Worm (Caenorhabditis elegans): ENCODE data around the gene K01A12.4.
A peak's percentile ranks its signal among the peaks of the same experiment; 100 is the strongest.

Gene K01A12.4

DNA sequence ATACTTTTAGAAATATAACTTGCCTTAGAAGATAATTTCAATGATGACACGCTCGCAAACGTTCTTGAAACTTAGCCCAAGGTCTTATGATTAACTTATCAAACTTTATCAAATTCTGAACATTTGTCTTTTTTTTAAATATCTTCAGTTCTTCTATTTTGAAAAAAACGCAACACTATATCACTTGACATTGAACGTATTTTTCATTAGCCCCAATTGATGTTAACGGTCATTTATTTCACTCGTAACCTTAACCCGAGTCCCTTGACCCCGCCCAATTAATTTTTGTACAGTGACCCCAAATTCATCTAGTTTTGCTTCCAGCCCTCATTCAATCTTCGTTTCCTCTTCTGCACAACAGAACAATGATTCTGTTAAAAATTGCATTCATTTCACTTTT, 24.9 kb upstream of the K01A12.4 start, which contains the start of gene F18E9.3:
Gene F18E9.3 (plus strand): TSS at position 311 of the 400 bp plus-strand sequence.
- TF ChIP-seq tra-4 (tag; optimal IDR thresholded peaks at IDR 0.05): no peak
- TF ChIP-seq ama-1 (optimal IDR thresholded peaks at IDR 0.05): no peak

DNA sequence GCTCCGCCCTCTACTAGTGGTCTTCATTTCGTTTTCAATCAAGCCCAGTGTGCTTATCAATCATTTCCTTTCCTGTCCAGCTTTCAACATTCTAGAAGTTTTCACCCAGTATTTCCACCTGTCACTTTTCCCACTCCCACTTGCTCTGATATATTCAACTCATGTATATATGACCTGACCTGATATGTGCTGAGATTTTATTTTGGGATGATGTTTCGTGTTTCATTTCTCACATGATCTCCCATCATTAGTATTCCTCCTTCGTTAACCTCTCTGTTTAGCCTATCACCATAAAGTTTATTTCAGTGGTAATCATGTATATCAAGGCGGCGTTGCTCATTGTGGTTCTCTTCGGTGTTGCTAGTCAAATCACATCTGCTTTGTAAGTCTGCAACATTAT, 17.8 kb upstream of the K01A12.4 start, which contains the start of gene nlp-7:
Gene nlp-7 (plus strand): TSS at position 301 of the 400 bp plus-strand sequence.
- TF ChIP-seq tbx-37 (GFP tag; conservative IDR thresholded peaks at IDR 0.05) (no peak), tbx-11 (GFP tag; IDR thresholded peaks at IDR 0.05) (no peak), aly-1 (tag; optimal IDR thresholded peaks at IDR 0.05) (no peak), ama-1 (optimal IDR thresholded peaks at IDR 0.05) (no peak), hnd-1 (tag; optimal IDR thresholded peaks at IDR 0.05) (no peak), ets-7 (tag; optimal IDR thresholded peaks at IDR 0.05) (no peak)

DNA sequence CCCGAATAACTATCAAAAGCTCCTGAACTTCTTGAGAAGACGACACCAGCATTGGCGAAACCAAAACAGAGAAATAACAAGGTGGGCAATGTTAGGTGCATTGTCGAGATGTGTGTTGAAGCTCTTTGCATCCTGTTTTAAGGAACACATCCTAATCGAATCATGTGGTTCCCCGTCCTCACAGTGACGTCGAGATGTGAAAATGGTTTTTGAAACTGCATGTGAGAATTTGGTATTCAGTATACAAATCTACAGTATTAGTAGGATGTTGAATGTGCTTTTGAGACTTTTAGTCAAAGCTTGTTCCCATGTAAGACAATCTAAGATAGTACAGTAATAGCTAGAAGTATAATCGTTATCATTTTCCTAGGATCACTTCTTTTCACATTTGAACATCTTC, 13.1 kb upstream of the K01A12.4 start, which contains the start of gene F18E9.7:
Gene F18E9.7 (minus strand): TSS at position 101 of the 400 bp plus-strand sequence.
- TF ChIP-seq aly-1 (tag; optimal IDR thresholded peaks at IDR 0.05) (no peak), tbx-37 (GFP tag; conservative IDR thresholded peaks at IDR 0.05) (no peak), ceh-13 (GFP tag; optimal IDR thresholded peaks at IDR 0.05) (no peak), ama-1 (optimal IDR thresholded peaks at IDR 0.05) (no peak), hnd-1 (tag; optimal IDR thresholded peaks at IDR 0.05) (no peak), hmg-4 (GFP tag; optimal IDR thresholded peaks at IDR 0.05) (no peak), sea-1 (GFP tag; conservative IDR thresholded peaks at IDR 0.05) (no peak), hmbx-1 (tag; optimal IDR thresholded peaks at IDR 0.05) (no peak), F13C5.2 (tag; optimal IDR thresholded peaks at IDR 0.05) (no peak)

DNA sequence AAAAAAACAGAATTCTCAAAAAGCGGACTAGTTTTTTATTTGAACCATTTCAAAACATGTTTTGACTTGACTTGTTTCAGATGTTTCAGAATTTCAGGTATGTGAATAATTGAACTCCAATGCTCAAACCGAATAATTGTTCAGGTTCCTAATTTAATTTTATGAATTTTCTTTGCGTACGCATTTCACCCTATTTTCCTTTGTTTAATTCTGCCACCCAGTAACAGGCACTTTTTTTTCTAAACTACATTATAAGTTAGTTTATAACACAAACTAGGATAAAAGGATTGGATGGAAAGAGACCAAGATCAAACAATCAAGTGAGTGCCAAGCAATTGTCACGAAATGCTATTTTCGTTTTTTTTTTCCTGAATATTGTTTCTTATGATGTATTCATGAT, 12.2 kb upstream of the K01A12.4 start:
- no peak for TF ChIP-seq flt-1 (GFP tag; IDR thresholded peaks at IDR 0.05)
- TF ChIP-seq hnd-1 (tag; optimal IDR thresholded peaks at IDR 0.05): no peak

DNA sequence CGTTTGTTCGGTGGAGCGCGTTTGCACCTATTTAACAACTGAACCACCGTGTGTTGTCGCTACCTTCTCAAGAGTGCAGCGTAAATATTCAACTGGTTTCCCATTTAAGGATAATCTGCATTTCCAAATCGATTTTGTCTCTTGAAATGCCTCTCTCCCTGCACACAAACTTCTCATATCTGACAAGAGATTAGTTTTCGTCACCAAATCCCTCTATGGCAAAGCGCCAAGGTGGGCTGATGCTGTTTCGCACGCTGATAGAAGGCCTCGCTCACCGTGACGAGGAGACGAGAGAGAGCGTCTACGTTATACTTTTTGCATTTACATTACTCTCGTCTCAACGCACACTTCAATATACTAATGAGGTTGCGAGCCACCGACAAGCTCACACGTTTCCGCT, 11.0 kb upstream of the K01A12.4 start:
- TF ChIP-seq aly-1 (tag; optimal IDR thresholded peaks at IDR 0.05): no peak
- no peak for TF ChIP-seq tra-4 (tag; optimal IDR thresholded peaks at IDR 0.05)
- no peak for TF ChIP-seq ets-7 (tag; optimal IDR thresholded peaks at IDR 0.05)
- no peak for TF ChIP-seq hnd-1 (tag; optimal IDR thresholded peaks at IDR 0.05)
- TF ChIP-seq sea-1 (GFP tag; conservative IDR thresholded peaks at IDR 0.05): no peak
- no peak for TF ChIP-seq scrt-1 (GFP tag; IDR thresholded peaks at IDR 0.05)
- no peak for TF ChIP-seq hmbx-1 (tag; optimal IDR thresholded peaks at IDR 0.05)
- TF ChIP-seq tbx-37 (GFP tag; conservative IDR thresholded peaks at IDR 0.05): no peak
- no peak for TF ChIP-seq F13C5.2 (tag; optimal IDR thresholded peaks at IDR 0.05)
- TF ChIP-seq hmg-4 (GFP tag; optimal IDR thresholded peaks at IDR 0.05): no peak
- TF ChIP-seq ama-1 (optimal IDR thresholded peaks at IDR 0.05): no peak

DNA sequence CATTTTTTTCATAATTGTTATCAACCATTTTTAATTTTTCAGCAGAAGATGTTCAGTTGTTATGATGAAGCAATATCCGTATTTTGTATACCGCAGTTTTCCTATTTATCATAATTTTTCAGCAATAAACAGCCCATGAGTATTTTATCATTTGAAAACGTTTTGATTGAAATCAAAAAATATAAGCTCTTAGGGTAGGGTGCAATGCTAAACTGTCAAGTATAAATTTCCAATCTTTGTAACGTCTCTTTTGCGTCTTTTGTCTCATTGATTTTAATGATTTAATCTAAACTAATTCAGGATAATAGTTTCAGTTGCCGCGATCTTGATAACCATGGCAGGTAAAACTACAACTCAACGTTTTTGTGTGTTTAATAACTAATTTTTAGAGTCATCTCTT, 9.5 kb upstream of the K01A12.4 start, which contains the start of gene F18E9.1:
Gene F18E9.1 (plus strand): TSS at position 301 of the 400 bp plus-strand sequence.
- TF ChIP-seq aly-1 (tag; optimal IDR thresholded peaks at IDR 0.05) (no peak), ceh-13 (GFP tag; optimal IDR thresholded peaks at IDR 0.05) (no peak), F13C5.2 (tag; optimal IDR thresholded peaks at IDR 0.05) (no peak), ama-1 (optimal IDR thresholded peaks at IDR 0.05) (no peak), tbx-37 (GFP tag; conservative IDR thresholded peaks at IDR 0.05) (no peak), hmg-4 (GFP tag; optimal IDR thresholded peaks at IDR 0.05) (no peak), ets-7 (tag; optimal IDR thresholded peaks at IDR 0.05) (no peak), sea-1 (GFP tag; conservative IDR thresholded peaks at IDR 0.05) (no peak), hnd-1 (tag; optimal IDR thresholded peaks at IDR 0.05) (no peak), scrt-1 (GFP tag; IDR thresholded peaks at IDR 0.05) (no peak), tbx-11 (GFP tag; IDR thresholded peaks at IDR 0.05) (no peak), B0310.2 (tag; optimal IDR thresholded peaks at IDR 0.05) (no peak), ceh-36 (tag; optimal IDR thresholded peaks at IDR 0.05) (no peak), hmbx-1 (tag; optimal IDR thresholded peaks at IDR 0.05) (no peak), pes-1 (GFP tag; IDR thresholded peaks at IDR 0.05) (no peak), tra-4 (tag; optimal IDR thresholded peaks at IDR 0.05) (no peak), flt-1 (GFP tag; IDR thresholded peaks at IDR 0.05) (no peak)

DNA sequence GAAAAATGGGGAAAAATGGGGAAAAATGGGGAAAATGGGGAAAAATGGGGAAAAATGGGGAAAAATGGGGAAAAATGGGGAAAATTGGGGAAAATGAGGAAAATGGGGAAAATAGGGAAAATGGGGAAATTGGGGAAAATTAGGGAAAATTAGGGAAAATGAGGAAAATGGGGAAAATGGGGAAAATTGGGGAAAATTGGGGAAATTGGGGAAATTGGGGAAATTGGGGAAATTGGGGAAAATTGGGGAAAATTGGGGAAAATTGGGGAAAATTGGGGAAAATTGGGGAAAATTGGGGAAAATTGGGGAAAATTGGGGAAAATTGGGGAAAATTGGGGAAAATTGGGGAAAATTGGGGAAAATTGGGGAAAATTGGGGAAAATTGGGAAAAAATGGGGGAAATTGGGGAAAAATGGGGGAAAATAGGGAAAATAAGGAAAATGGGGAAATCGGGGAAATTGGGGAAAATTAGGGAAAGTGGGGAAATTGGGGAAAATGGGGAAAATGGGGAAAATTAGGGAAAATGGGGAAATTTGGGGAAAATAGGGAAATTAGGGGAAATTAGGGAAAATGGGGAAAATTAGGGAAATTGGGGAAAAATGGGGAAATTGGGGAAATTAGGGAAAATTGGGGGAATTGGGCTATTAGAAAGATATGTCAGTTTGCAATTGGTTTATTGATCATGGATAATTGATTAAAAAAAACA, 7.8 kb upstream of the K01A12.4 start:
- TF ChIP-seq hnd-1 (tag; optimal IDR thresholded peaks at IDR 0.05) (peak; percentile 49), ets-7 (tag; optimal IDR thresholded peaks at IDR 0.05) (no peak), aly-1 (tag; optimal IDR thresholded peaks at IDR 0.05) (no peak), pes-1 (GFP tag; IDR thresholded peaks at IDR 0.05) (peak; percentile 38; the same call in 1 of the 2 replicates), ama-1 (optimal IDR thresholded peaks at IDR 0.05) (no peak), ceh-13 (GFP tag; optimal IDR thresholded peaks at IDR 0.05) (no peak), F13C5.2 (tag; optimal IDR thresholded peaks at IDR 0.05) (no peak), tra-4 (tag; optimal IDR thresholded peaks at IDR 0.05) (no peak), sea-1 (GFP tag; conservative IDR thresholded peaks at IDR 0.05) (peak; percentile 74; the same call in 1 of the 2 replicates), ceh-36 (tag; optimal IDR thresholded peaks at IDR 0.05) (no peak), flt-1 (GFP tag; IDR thresholded peaks at IDR 0.05) (peak; percentile 14; the same call in 1 of the 2 replicates), tbx-11 (GFP tag; IDR thresholded peaks at IDR 0.05) (peak; percentile 80), hmbx-1 (tag; optimal IDR thresholded peaks at IDR 0.05) (peak; percentile 32), scrt-1 (GFP tag; IDR thresholded peaks at IDR 0.05) (peak; percentile 55; the same call in 1 of the 2 replicates), B0310.2 (tag; optimal IDR thresholded peaks at IDR 0.05) (peak; percentile 48), hmg-4 (GFP tag; optimal IDR thresholded peaks at IDR 0.05) (no peak), tbx-37 (GFP tag; conservative IDR thresholded peaks at IDR 0.05) (peak; percentile 33; the same call in 1 of the 2 replicates)

DNA sequence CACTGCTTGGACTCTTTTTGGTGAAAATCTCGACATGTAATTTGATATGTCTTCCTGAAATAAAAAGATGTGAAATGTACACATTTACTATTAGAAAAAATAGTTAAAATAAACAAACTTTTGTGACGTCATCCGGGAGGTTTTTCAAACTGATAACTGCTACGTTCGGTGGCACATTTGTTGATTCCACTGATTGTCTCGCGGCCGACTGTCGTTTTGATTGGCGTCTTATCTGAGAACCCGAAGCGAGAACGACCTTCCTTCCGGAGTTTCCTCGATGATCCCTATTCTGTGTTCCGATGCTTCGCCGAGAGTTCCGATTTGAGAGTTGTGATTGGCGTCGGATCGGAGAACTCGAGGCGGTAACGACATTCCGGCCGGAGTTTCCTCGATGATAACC, 6.5 kb upstream of the K01A12.4 start:
- TF ChIP-seq aly-1 (tag; optimal IDR thresholded peaks at IDR 0.05): no peak
- TF ChIP-seq scrt-1 (GFP tag; IDR thresholded peaks at IDR 0.05): no peak
- TF ChIP-seq tbx-11 (GFP tag; IDR thresholded peaks at IDR 0.05): no peak
- TF ChIP-seq ama-1 (optimal IDR thresholded peaks at IDR 0.05): no peak
- TF ChIP-seq tbx-37 (GFP tag; conservative IDR thresholded peaks at IDR 0.05): no peak
- TF ChIP-seq hmg-4 (GFP tag; optimal IDR thresholded peaks at IDR 0.05): no peak
- TF ChIP-seq B0310.2 (tag; optimal IDR thresholded peaks at IDR 0.05): no peak
- no peak for TF ChIP-seq pes-1 (GFP tag; IDR thresholded peaks at IDR 0.05)
- TF ChIP-seq ets-7 (tag; optimal IDR thresholded peaks at IDR 0.05): no peak
- TF ChIP-seq flt-1 (GFP tag; IDR thresholded peaks at IDR 0.05): no peak
- TF ChIP-seq tra-4 (tag; optimal IDR thresholded peaks at IDR 0.05): no peak
- no peak for TF ChIP-seq ceh-36 (tag; optimal IDR thresholded peaks at IDR 0.05)
- TF ChIP-seq ceh-13 (GFP tag; optimal IDR thresholded peaks at IDR 0.05): no peak
- no peak for TF ChIP-seq hmbx-1 (tag; optimal IDR thresholded peaks at IDR 0.05)
